Worm (Caenorhabditis elegans): ENCODE data around the gene R11.4.
A peak's percentile ranks its signal among the peaks of the same experiment; 100 is the strongest.

R11.4 gene

ce11 chrX:16199200-16199764 lies 11.1 kb downstream of the R11.4 start, which contains the start of gene R11.3:
R11.3 (minus strand) TSS chrX:16199250.
- no peak for TF ChIP-seq mdt-29 (GFP tag; IDR thresholded peaks at IDR 0.05)
- no peak for TF ChIP-seq D1046.2 (GFP tag; IDR thresholded peaks at IDR 0.05)
- TF ChIP-seq nhr-10 (tag; optimal IDR thresholded peaks at IDR 0.05): no peak
- 0 out of 2 replicates have a peak, but pooled peaks have one; percentile 31 for TF ChIP-seq snpc-1.2 (GFP tag; IDR thresholded peaks at IDR 0.05)
- TF ChIP-seq lin-39 (tag; optimal IDR thresholded peaks at IDR 0.05): no peak
- no peak for TF ChIP-seq cey-2 (tag; optimal IDR thresholded peaks at IDR 0.05; ENCODE audit: borderline replicate concordance, insufficient read depth)
- TF ChIP-seq nhr-28 (tag; optimal IDR thresholded peaks at IDR 0.05): no peak
- TF ChIP-seq unc-62 (GFP tag; optimal IDR thresholded peaks at IDR 0.05 in 1 of 2): no peak
- no peak for TF ChIP-seq unc-62 (tag; optimal IDR thresholded peaks at IDR 0.05)
- no peak for TF ChIP-seq ceh-32 (tag; optimal IDR thresholded peaks at IDR 0.05; ENCODE audit: poor library complexity)

- peak; percentile 34 for TF ChIP-seq aha-1 (tag)
- TF ChIP-seq ctbp-1 (GFP tag; IDR thresholded peaks at IDR 0.05): no peak
- TF ChIP-seq mes-2 (tag; optimal IDR thresholded peaks at IDR 0.05; ENCODE audit: poor library complexity, severe bottlenecking): peak; percentile 47
- no peak for TF ChIP-seq nhr-25 (tag; optimal IDR thresholded peaks at IDR 0.05; ENCODE audit: borderline replicate concordance, insufficient read depth)
- TF ChIP-seq php-3 (GFP tag; IDR thresholded peaks at IDR 0.05): peak; percentile 73
- no peak for TF ChIP-seq zag-1 (tag; optimal IDR thresholded peaks at IDR 0.05)
- peak; percentile 77 for TF ChIP-seq lin-1 (GFP tag; IDR thresholded peaks at IDR 0.05)
- TF ChIP-seq ama-1 (optimal IDR thresholded peaks at IDR 0.05): no peak
- TF ChIP-seq zfp-2 (tag; optimal IDR thresholded peaks at IDR 0.05): no peak
- TF ChIP-seq unc-39 (tag; optimal IDR thresholded peaks at IDR 0.05): no peak
- peak; percentile 56 for TF ChIP-seq hlh-30 (tag; optimal IDR thresholded peaks at IDR 0.05; ENCODE audit: insufficient read depth)
- TF ChIP-seq egl-27 (tag; optimal IDR thresholded peaks at IDR 0.05): no peak
- TF ChIP-seq lsy-2 (tag; optimal IDR thresholded peaks at IDR 0.05): peak; percentile 5 to 50
- no peak for TF ChIP-seq nhr-41 (GFP tag; IDR thresholded peaks at IDR 0.05)
- no peak for TF ChIP-seq snpc-1.2 (GFP tag; IDR thresholded peaks at IDR 0.05)
- no peak for TF ChIP-seq saeg-2 (GFP tag; IDR thresholded peaks at IDR 0.05)
- no peak for TF ChIP-seq unc-130 (GFP tag; optimal IDR thresholded peaks at IDR 0.05)
- TF ChIP-seq sdz-12 (GFP tag; optimal IDR thresholded peaks at IDR 0.05): no peak
- TF ChIP-seq lim-7 (GFP tag; IDR thresholded peaks at IDR 0.05): no peak
- no peak for TF ChIP-seq lin-39 (tag; optimal IDR thresholded peaks at IDR 0.05)
- no peak for TF ChIP-seq skn-1 (tag; optimal IDR thresholded peaks at IDR 0.05)
- no peak for TF ChIP-seq zip-11 (GFP tag; IDR thresholded peaks at IDR 0.05)
- TF ChIP-seq nhr-6 (tag; optimal IDR thresholded peaks at IDR 0.05): no peak
- TF ChIP-seq lin-13 (GFP tag; optimal IDR thresholded peaks at IDR 0.05): no peak
- no peak for TF ChIP-seq D1046.2 (GFP tag; IDR thresholded peaks at IDR 0.05)
- no peak for TF ChIP-seq ceh-82 (tag; optimal IDR thresholded peaks at IDR 0.05)
- no peak for TF ChIP-seq F10B5.3 (tag; optimal IDR thresholded peaks at IDR 0.05)
- peak; percentile 77; the same call in 1 of the 2 replicates for TF ChIP-seq tra-1 (GFP tag; IDR thresholded peaks at IDR 0.05)
- no peak for TF ChIP-seq arid-1 (GFP tag; conservative IDR thresholded peaks at IDR 0.05)
- no peak for TF ChIP-seq ceh-62 (tag; optimal IDR thresholded peaks at IDR 0.05)
- TF ChIP-seq nhr-77 (tag; optimal IDR thresholded peaks at IDR 0.05): peak; percentile 80
- TF ChIP-seq mdl-1 (tag; optimal IDR thresholded peaks at IDR 0.05): peak in 1 of 2 experiments; percentile 81
- no peak for TF ChIP-seq Y105C5A.15 (GFP tag; IDR thresholded peaks at IDR 0.05)
- no peak for TF ChIP-seq dmd-8 (GFP tag; IDR thresholded peaks at IDR 0.05)
- TF ChIP-seq T26A8.4 (GFP tag; IDR thresholded peaks at IDR 0.05): no peak
- no peak for TF ChIP-seq rbr-2 (tag; optimal IDR thresholded peaks at IDR 0.05)
- TF ChIP-seq dmd-6 (GFP tag; IDR thresholded peaks at IDR 0.05): peak; percentile 99
- no peak for TF ChIP-seq F26F4.8 (GFP tag; conservative IDR thresholded peaks at IDR 0.05)
- no peak for TF ChIP-seq madf-9 (GFP tag; conservative IDR thresholded peaks at IDR 0.05)
- TF ChIP-seq hlh-11 (tag; optimal IDR thresholded peaks at IDR 0.05): peak; percentile 94
- peak in 1 of 2 experiments; percentile 89 for TF ChIP-seq daf-16 (GFP tag; optimal IDR thresholded peaks at IDR 0.05)
- TF ChIP-seq daf-16 (tag; optimal IDR thresholded peaks at IDR 0.05): peak; percentile 99
- TF ChIP-seq spr-3 (GFP tag; optimal IDR thresholded peaks at IDR 0.05): no peak
Observed at ce11 chrX:16192574-16192973, 17.8 kb downstream of the R11.4 start.

All from whole organism, L4 larva.